Fruit fly (Drosophila melanogaster): ENCODE data around the gene CG13901.

The CG13901 gene

DNA sequence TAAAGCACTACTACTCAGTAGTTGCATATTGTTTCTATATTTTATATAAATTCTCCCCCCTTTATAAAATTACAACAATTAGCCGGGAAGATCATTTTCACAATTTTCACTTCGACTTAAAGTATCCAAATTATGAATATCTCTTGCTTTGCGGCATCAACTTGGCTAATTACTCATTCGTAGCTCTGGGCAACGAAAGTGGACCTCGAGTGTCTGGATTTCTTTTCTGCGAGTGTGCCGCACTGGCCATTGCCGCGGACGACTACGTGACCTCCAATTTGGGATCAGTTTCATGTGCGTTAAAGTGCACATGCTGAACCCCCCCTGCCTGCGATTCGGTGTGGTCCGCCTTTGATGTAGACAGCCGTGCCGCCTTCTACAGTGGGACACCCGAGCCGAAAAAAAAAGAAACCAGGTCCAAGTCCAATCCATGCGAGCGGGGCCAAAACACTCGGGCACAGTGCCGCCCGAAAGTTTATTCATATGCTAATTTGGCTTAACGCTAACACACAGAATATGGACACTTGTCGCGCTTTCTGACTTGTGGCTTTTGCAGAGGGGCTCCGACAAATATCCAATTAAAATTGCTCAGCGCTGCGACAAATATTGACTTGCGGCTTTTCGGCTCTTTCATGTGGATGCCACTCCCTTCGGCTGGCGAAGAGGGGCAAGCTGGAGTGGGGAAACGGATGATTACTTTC lies 19.0 kb downstream of the CG13901 start (continued):
- TF ChIP-seq Ets65A (GFP tag) (no peak), crc (GFP tag; optimal IDR thresholded peaks at IDR 0.05) (no peak), HmgZ (tag; optimal IDR thresholded peaks at IDR 0.05) (no peak), CG9797 (GFP tag; optimal IDR thresholded peaks at IDR 0.05) (no peak), rib (GFP tag; IDR thresholded peaks at IDR 0.05) (no peak), Dbx (GFP tag; IDR thresholded peaks at IDR 0.05) (no peak), Fer1 (GFP tag; optimal IDR thresholded peaks at IDR 0.05) (no peak), chm (GFP tag; IDR thresholded peaks at IDR 0.05) (no peak), C15 (GFP tag; IDR thresholded peaks at IDR 0.05) (no peak), Rx (GFP tag; IDR thresholded peaks at IDR 0.05) (no peak), Meics (GFP tag; optimal IDR thresholded peaks at IDR 0.05) (no peak), CG4424 (GFP tag; optimal IDR thresholded peaks at IDR 0.05) (no peak), H2.0 (GFP tag; IDR thresholded peaks at IDR 0.05) (no peak; the same call in 1 of the 2 replicates), amos (GFP tag; IDR thresholded peaks at IDR 0.05; ENCODE audit: partially characterized antibody) (no peak), Nf-YB (GFP tag; optimal IDR thresholded peaks at IDR 0.05) (no peak), Mes4 (GFP tag; optimal IDR thresholded peaks at IDR 0.05) (no peak), sug (tag; optimal IDR thresholded peaks at IDR 0.05) (no peak), CG12659 (GFP tag; optimal IDR thresholded peaks at IDR 0.05) (peak; percentile 11), CG1024 (GFP tag; IDR thresholded peaks at IDR 0.05) (no peak), CG2678 (tag; optimal IDR thresholded peaks at IDR 0.05) (peak; percentile 11), CG12391 (tag; optimal IDR thresholded peaks at IDR 0.05) (no peak), D19B (GFP tag; optimal IDR thresholded peaks at IDR 0.05) (no peak), lmd (GFP tag; IDR thresholded peaks at IDR 0.05) (no peak), CG15514 (GFP tag; optimal IDR thresholded peaks at IDR 0.05) (no peak), CG32772 (GFP tag; IDR thresholded peaks at IDR 0.05) (no peak), stc (GFP tag; IDR thresholded peaks at IDR 0.05) (no peak), caup (GFP tag; optimal IDR thresholded peaks at IDR 0.05; ENCODE audit: severe bottlenecking) (no peak), BEAF-32 (GFP tag; optimal IDR thresholded peaks at IDR 0.05) (no peak), HmgD (GFP tag; optimal IDR thresholded peaks at IDR 0.05) (no peak), HLH4C (GFP tag; IDR thresholded peaks at IDR 0.05; ENCODE audit: partially characterized antibody) (no peak), Stat92E (GFP tag; optimal IDR thresholded peaks at IDR 0.05) (no peak), Hsf (GFP tag; optimal IDR thresholded peaks at IDR 0.05) (no peak), Ssrp (tag; optimal IDR thresholded peaks at IDR 0.05) (peak; percentile 16), stwl (tag; optimal IDR thresholded peaks at IDR 0.05) (no peak), CG2889 (GFP tag; IDR thresholded peaks at IDR 0.05) (no peak), tx (GFP tag; optimal IDR thresholded peaks at IDR 0.05) (no peak), CG7556 (GFP tag; optimal IDR thresholded peaks at IDR 0.05) (no peak), CG12744 (GFP tag; optimal IDR thresholded peaks at IDR 0.05) (no peak), Elba2 (GFP tag; optimal IDR thresholded peaks at IDR 0.05) (no peak), CG30431 (GFP tag; optimal IDR thresholded peaks at IDR 0.05) (no peak), luna (GFP tag; optimal IDR thresholded peaks at IDR 0.05) (no peak), wor (GFP tag; IDR thresholded peaks at IDR 0.05) (no peak), knrl (GFP tag; IDR thresholded peaks at IDR 0.05; ENCODE audit: partially characterized antibody) (no peak), Fer3 (tag; optimal IDR thresholded peaks at IDR 0.05) (no peak), CG10274 (GFP tag; optimal IDR thresholded peaks at IDR 0.05) (no peak), vfl (GFP tag; optimal IDR thresholded peaks at IDR 0.05) (no peak), NFAT (GFP tag; IDR thresholded peaks at IDR 0.05) (no peak), btn (GFP tag; optimal IDR thresholded peaks at IDR 0.05) (no peak), CG14860 (GFP tag; IDR thresholded peaks at IDR 0.05; ENCODE audit: partially characterized antibody) (no peak), Dek (tag; optimal IDR thresholded peaks at IDR 0.05) (no peak)

All from whole organism, embryonic.